Fruit fly (Drosophila melanogaster) whole organism, embryonic: ENCODE data around the gene CG8379.

Experiments used
- BEAF-32 ChIP-seq: fragments of 200-800 bp; sonication (Bioruptor generic); optimal IDR thresholded peaks from 3 replicates; lab custom pipeline; 2017; ENCODE audit warnings: missing biosample characterization, missing genetic modification characterization, mild to moderate bottlenecking, moderate library complexity, missing genetic modification reagents
- CG1024 ChIP-seq: fragments of 200-800 bp; sonication (Bioruptor generic); IDR thresholded peaks from 2 replicates; pipeline ENCODE4 v1.3.6; 2022; ENCODE audit warnings: missing biosample characterization, missing genetic modification characterization
- CG10654 ChIP-seq: fragments of 200-800 bp; sonication (Bioruptor generic); optimal IDR thresholded peaks from 2 replicates; lab custom pipeline; 2016; ENCODE audit warnings: missing biosample characterization, missing genetic modification characterization
- CG11456 ChIP-seq: fragments of 200-800 bp; sonication (Bioruptor generic); IDR thresholded peaks from 3 replicates; pipeline ENCODE4 v1.3.6; 2022; ENCODE audit warnings: missing biosample characterization, missing genetic modification characterization
- CG11504 ChIP-seq: fragments of 200-800 bp; sonication (Bioruptor generic); optimal IDR thresholded peaks from 3 replicates; lab custom pipeline; 2019; ENCODE audit warnings: missing biosample characterization, mild to moderate bottlenecking, missing genetic modification characterization, moderate library complexity
- CG15514 ChIP-seq: fragments of 200-800 bp; sonication (Bioruptor generic); optimal IDR thresholded peaks from 3 replicates; lab custom pipeline; 2017; ENCODE audit warnings: missing biosample characterization, missing genetic modification characterization, mild to moderate bottlenecking, moderate library complexity, missing genetic modification reagents
- CG1603 ChIP-seq: fragments of 200-800 bp; sonication (Bioruptor generic); optimal IDR thresholded peaks from 2 replicates; lab custom pipeline; 2019; ENCODE audit warnings: missing biosample characterization, mild to moderate bottlenecking, missing genetic modification characterization, moderate library complexity
- CG18764 ChIP-seq: fragments of 200-800 bp; sonication (Bioruptor generic); optimal IDR thresholded peaks from 3 replicates; lab custom pipeline; 2016; ENCODE audit warnings: missing biosample characterization, missing genetic modification characterization
- CG2116 ChIP-seq: fragments of 200-800 bp; sonication (Bioruptor generic); optimal IDR thresholded peaks from 3 replicates; lab custom pipeline; 2018; ENCODE audit warnings: missing biosample characterization, mild to moderate bottlenecking, missing genetic modification characterization
- CG2129 ChIP-seq: fragments of 200-800 bp; sonication (Bioruptor generic); IDR thresholded peaks from 2 replicates; pipeline ENCODE4 v1.3.6; 2022; ENCODE audit warnings: missing biosample characterization, missing genetic modification characterization; ENCODE audit not compliant: partially characterized antibody
- CG30020 ChIP-seq: fragments of 200-800 bp; optimal IDR thresholded peaks from 2 replicates; lab custom pipeline; 2019; ENCODE audit warnings: missing biosample characterization, mild to moderate bottlenecking, missing genetic modification characterization, moderate library complexity
- CG6683 ChIP-seq: fragments of 200-800 bp; sonication (Bioruptor generic); optimal IDR thresholded peaks from 2 replicates; lab custom pipeline; 2017; ENCODE audit warnings: missing biosample characterization, mild to moderate bottlenecking, missing genetic modification characterization, missing genetic modification reagents
- CG6791 ChIP-seq: fragments of 200-800 bp; sonication (Bioruptor generic); IDR thresholded peaks from 3 replicates; pipeline ENCODE4 v1.3.6; 2022; ENCODE audit warnings: missing biosample characterization, missing genetic modification characterization; ENCODE audit not compliant: partially characterized antibody
- CG7987 ChIP-seq: fragments of 200-800 bp; sonication (Bioruptor generic); optimal IDR thresholded peaks from 2 replicates; lab custom pipeline; 2018; ENCODE audit warnings: missing biosample characterization, mild to moderate bottlenecking, missing genetic modification characterization, moderate library complexity
- CG8924 ChIP-seq: fragments of 200-800 bp; optimal IDR thresholded peaks from 3 replicates; lab custom pipeline; 2019; ENCODE audit warnings: missing biosample characterization, mild to moderate bottlenecking, missing genetic modification characterization, moderate library complexity
- CrebB ChIP-seq: fragments of 200-800 bp; sonication (Bioruptor generic); optimal IDR thresholded peaks from 3 replicates; lab custom pipeline; 2018; ENCODE audit warnings: missing biosample characterization, mild to moderate bottlenecking, missing genetic modification characterization
- Fer3 ChIP-seq: fragments of 200-800 bp; sonication (Bioruptor generic); optimal IDR thresholded peaks from 2 replicates; lab custom pipeline; 2018; ENCODE audit warnings: missing biosample characterization, mild to moderate bottlenecking, missing genetic modification characterization, moderate library complexity
- H2.0 ChIP-seq: fragments of 200-800 bp; sonication (Bioruptor generic); IDR thresholded peaks from 2 replicates; pipeline ENCODE4 v1.3.6; 2022; ENCODE audit warnings: missing biosample characterization, missing genetic modification characterization
- Hr3 ChIP-seq: fragments of 200-800 bp; sonication (Bioruptor generic); optimal IDR thresholded peaks from 3 replicates; lab custom pipeline; 2016; ENCODE audit warnings: missing biosample characterization, missing genetic modification characterization
- Hr78 ChIP-seq, 2 experiments: fragments of 200-800 bp in 1 of 2; fragments of >200 bp in 1 of 2; sonication (Bioruptor generic) in 1 of 2; optimal IDR thresholded peaks; 2 replicates each; lab custom pipeline; 2017 to 2019; ENCODE audit warnings: missing biosample characterization in 2 of 2, missing genetic modification characterization in 2 of 2, mild to moderate bottlenecking in 1 of 2, moderate library complexity in 1 of 2
- Kr ChIP-seq: fragments of 200-800 bp; sonication (Bioruptor generic); optimal IDR thresholded peaks from 2 replicates; lab custom pipeline; 2017; ENCODE audit warnings: missing biosample characterization, mild to moderate bottlenecking, missing genetic modification characterization
- Lhr ChIP-seq: fragments of 200-800 bp; sonication (Bioruptor generic); optimal IDR thresholded peaks from 3 replicates; lab custom pipeline; 2017; ENCODE audit warnings: mild to moderate bottlenecking, missing biosample characterization, missing genetic modification reagents, missing genetic modification characterization
- Oaz ChIP-seq: fragments of 200-800 bp; sonication (Bioruptor generic); IDR thresholded peaks from 2 replicates; pipeline ENCODE4 v1.3.6; 2022; ENCODE audit warnings: missing biosample characterization, missing genetic modification characterization
- Opbp ChIP-seq: fragments of 200-800 bp; sonication (Bioruptor generic); IDR thresholded peaks from 3 replicates; pipeline ENCODE4 v1.3.6; 2022; ENCODE audit warnings: missing biosample characterization, missing genetic modification characterization; ENCODE audit not compliant: partially characterized antibody
- Scr ChIP-seq: fragments of 200-800 bp; sonication (Bioruptor generic); IDR thresholded peaks from 2 replicates; pipeline ENCODE4 v1.3.6; 2022; ENCODE audit warnings: missing biosample characterization, missing genetic modification characterization; ENCODE audit not compliant: partially characterized antibody
- ac ChIP-seq: fragments of 200-800 bp; sonication (Bioruptor generic); optimal IDR thresholded peaks from 3 replicates; lab custom pipeline; 2017; ENCODE audit warnings: missing biosample characterization, mild to moderate bottlenecking, missing genetic modification characterization
- chif ChIP-seq, 2 experiments: fragments of 200-800 bp; sonication (Bioruptor generic); optimal IDR thresholded peaks; 3 replicates each; lab custom pipeline; 2016; ENCODE audit warnings: missing biosample characterization in 2 of 2, missing genetic modification characterization in 2 of 2
- crp ChIP-seq, 2 experiments: fragments of 200-800 bp; sonication (Bioruptor generic); optimal IDR thresholded peaks; 2 replicates in 1 of 2; 3 replicates in 1 of 2; lab custom pipeline; 2017; ENCODE audit warnings: missing biosample characterization in 2 of 2, missing genetic modification characterization in 2 of 2, mild to moderate bottlenecking in 1 of 2, moderate library complexity in 1 of 2
- dm ChIP-seq: fragments of 200-800 bp; sonication (Bioruptor generic); optimal IDR thresholded peaks from 3 replicates; lab custom pipeline; 2016; ENCODE audit warnings: missing biosample characterization, missing genetic modification characterization
- dpn ChIP-seq, 2 experiments: fragments of 200-800 bp; sonication (Bioruptor generic); optimal IDR thresholded peaks; 3 replicates each; lab custom pipeline; 2016; ENCODE audit warnings: missing biosample characterization in 2 of 2, missing genetic modification characterization in 2 of 2
- en ChIP-seq: fragments of 200-800 bp; sonication (Bioruptor generic); optimal IDR thresholded peaks from 2 replicates; lab custom pipeline; 2016; ENCODE audit warnings: missing biosample characterization, missing genetic modification characterization
- eyg ChIP-seq: fragments of 200-800 bp; sonication (Bioruptor generic); optimal IDR thresholded peaks from 3 replicates; lab custom pipeline; 2016; ENCODE audit warnings: missing biosample characterization, missing genetic modification characterization
- ftz-f1 ChIP-seq: fragments of 200-800 bp; sonication (Bioruptor generic); optimal IDR thresholded peaks from 2 replicates; lab custom pipeline; 2016; ENCODE audit warnings: missing biosample characterization, missing genetic modification characterization
- grau ChIP-seq: fragments of 200-800 bp; optimal IDR thresholded peaks from 3 replicates; lab custom pipeline; 2019; ENCODE audit warnings: missing biosample characterization, mild to moderate bottlenecking, missing genetic modification characterization, moderate library complexity
- hkb ChIP-seq, 2 experiments: fragments of 200-800 bp in 1 of 2; fragments of >200 bp in 1 of 2; sonication (Bioruptor generic) in 1 of 2; IDR thresholded peaks in 1 of 2; optimal IDR thresholded peaks in 1 of 2; 2 replicates each; pipeline versions ENCODE4 v1.3.6 to Lab custom; 2017 to 2022; ENCODE audit warnings: missing biosample characterization in 1 of 2, missing genetic modification characterization in 1 of 2
- hth ChIP-seq: fragments of >200 bp; optimal IDR thresholded peaks from 2 replicates; lab custom pipeline; 2017; ENCODE audit warnings: inconsistent platforms
- insv ChIP-seq, 2 experiments: fragments of 200-800 bp; sonication (Bioruptor generic); optimal IDR thresholded peaks; 3 replicates each; lab custom pipeline; 2016 to 2018; ENCODE audit warnings: missing biosample characterization in 2 of 2, missing genetic modification characterization in 2 of 2
- pan ChIP-seq, 4 experiments: fragments of >200 bp in 3 of 4; fragments of 200-800 bp in 1 of 4; sonication (Bioruptor generic) in 1 of 4; optimal IDR thresholded peaks in 3 of 4; IDR thresholded peaks in 1 of 4; 2 replicates each; pipeline versions ENCODE4 v1.3.6 to Lab custom; 2017 to 2022; ENCODE audit warnings: missing biosample characterization in 2 of 4, missing genetic modification characterization in 2 of 4, mixed read lengths in 1 of 4
- pho ChIP-seq: fragments of 200-800 bp; sonication (Bioruptor generic); optimal IDR thresholded peaks from 2 replicates; lab custom pipeline; 2016; ENCODE audit warnings: missing biosample characterization, missing genetic modification characterization
- pnt ChIP-seq: fragments of 200-800 bp; sonication (Bioruptor generic); optimal IDR thresholded peaks from 3 replicates; lab custom pipeline; 2016; ENCODE audit warnings: missing biosample characterization, missing genetic modification characterization
- salm ChIP-seq: fragments of 200-800 bp; sonication (Bioruptor generic); optimal IDR thresholded peaks from 2 replicates; lab custom pipeline; 2018; ENCODE audit warnings: missing biosample characterization, mild to moderate bottlenecking, missing genetic modification characterization
- schlank ChIP-seq: fragments of 200-800 bp; sonication (Bioruptor generic); optimal IDR thresholded peaks from 2 replicates; lab custom pipeline; 2018; ENCODE audit warnings: missing biosample characterization, mild to moderate bottlenecking, missing genetic modification characterization
- sisA ChIP-seq: fragments of 200-800 bp; sonication (Bioruptor generic); IDR thresholded peaks from 2 replicates; pipeline ENCODE4 v1.3.6; 2022; ENCODE audit warnings: missing biosample characterization, missing genetic modification characterization
- sob ChIP-seq: fragments of 200-800 bp; sonication (Bioruptor generic); IDR thresholded peaks from 2 replicates; pipeline ENCODE4 v1.3.6; 2022; ENCODE audit warnings: missing biosample characterization, missing genetic modification characterization
- toy ChIP-seq: fragments of 200-800 bp; sonication (Bioruptor generic); IDR thresholded peaks from 2 replicates; pipeline ENCODE4 v1.3.6; 2022; ENCODE audit warnings: missing biosample characterization, missing genetic modification characterization
- ttk ChIP-seq: fragments of 200-800 bp; sonication (Bioruptor generic); IDR thresholded peaks from 2 replicates; pipeline ENCODE4 v2.1.2; 2022; ENCODE audit warnings: missing biosample characterization, missing genetic modification characterization

CG8379 gene

dm6 chr3R:8810397-8811184 is 13.6 kb upstream of the CG8379 start (continued):
- TF ChIP-seq toy (GFP tag; lab: Robert Waterston, UW) (peak; percentile 14; the same call in 1 of the 2 replicates), en (GFP tag; lab: Kevin White, UChicago) (peak; percentile 64), CG1603 (tag; lab: Kevin White, UChicago) (peak; percentile 93), hth (no peak), CG30020 (tag; lab: Kevin White, UChicago) (no peak), dpn (GFP tag; optimal IDR thresholded peaks at IDR 0.05; lab: Kevin White, UChicago) (peak in 1 of 2 experiments; percentile 70), Kr (GFP tag; lab: Kevin White, UChicago) (peak; percentile 95), hkb (optimal IDR thresholded peaks at IDR 0.05; lab: Kevin White, UChicago) (no peak), hkb (GFP tag; IDR thresholded peaks at IDR 0.05; lab: Robert Waterston, UW) (peak; percentile 89), schlank (tag; lab: Kevin White, UChicago) (peak; percentile 93), H2.0 (GFP tag; lab: Robert Waterston, UW) (peak; percentile 36; the same call in 1 of the 2 replicates), CG8924 (tag; lab: Kevin White, UChicago) (peak; percentile 67), CrebB (tag; lab: Kevin White, UChicago) (peak; percentile 97), CG6791 (GFP tag; lab: Robert Waterston, UW) (no peak), CG7987 (GFP tag; lab: Kevin White, UChicago) (peak; percentile 99), sisA (GFP tag; lab: Robert Waterston, UW) (no peak), chif (GFP tag; optimal IDR thresholded peaks at IDR 0.05; lab: Kevin White, UChicago) (peak; percentile 54 to 68), Scr (GFP tag; lab: Robert Waterston, UW) (no peak), Hr78 (GFP tag; optimal IDR thresholded peaks at IDR 0.05; lab: Kevin White, UChicago) (peak in 1 of 2 experiments; percentile 53), Hr3 (GFP tag; lab: Kevin White, UChicago) (no peak), Oaz (no peak), ac (GFP tag; lab: Kevin White, UChicago) (peak; percentile 88), CG18764 (GFP tag; lab: Kevin White, UChicago) (peak; percentile 89), Lhr (GFP tag; lab: Kevin White, UChicago) (peak; percentile 81), CG6683 (peak; percentile 73), CG10654 (GFP tag; lab: Kevin White, UChicago) (peak; percentile 75), Fer3 (tag; lab: Kevin White, UChicago) (peak; percentile 82), ftz-f1 (no peak), pho (GFP tag; lab: Kevin White, UChicago) (peak; percentile 73), grau (peak; percentile 57), CG11504 (tag; lab: Kevin White, UChicago) (no peak), pan (optimal IDR thresholded peaks at IDR 0.05; lab: Kevin White, UChicago) (no peak), pan (GFP tag; optimal IDR thresholded peaks at IDR 0.05 in 1 of 2, IDR thresholded peaks at IDR 0.05 in 1 of 2) (peak in 1 of 2 experiments; percentile 61), salm (tag; lab: Kevin White, UChicago) (peak; percentile 95), sob (GFP tag; lab: Robert Waterston, UW) (peak; percentile 83), insv (GFP tag; optimal IDR thresholded peaks at IDR 0.05; lab: Kevin White, UChicago) (peak in 1 of 2 experiments; percentile 66), CG2129 (GFP tag; lab: Robert Waterston, UW) (no peak), pnt (GFP tag; lab: Kevin White, UChicago) (peak; percentile 63), BEAF-32 (no peak), ttk (GFP tag; lab: Robert Waterston, UW) (no peak; the same call in 1 of the 2 replicates), CG11456 (GFP tag; lab: Robert Waterston, UW) (0 out of 3 replicates have a peak, but pooled peaks have one; percentile 38), crp (GFP tag; optimal IDR thresholded peaks at IDR 0.05; lab: Kevin White, UChicago) (peak in 1 of 2 experiments; percentile 46), dm (GFP tag; lab: Kevin White, UChicago) (peak; percentile 59), CG1024 (GFP tag; lab: Robert Waterston, UW) (peak; percentile 61; the same call in 1 of the 2 replicates), CG2116 (GFP tag; lab: Kevin White, UChicago) (peak; percentile 52), eyg (GFP tag; lab: Kevin White, UChicago) (peak; percentile 61), CG15514 (peak; percentile 85), Opbp (GFP tag; lab: Robert Waterston, UW) (no peak)
